Worm (Caenorhabditis elegans): ENCODE measurements around the gene kqt-3.

ce11 chrII:13711493-13712055 is 15.5 kb downstream of the kqt-3 start:
- TF ChIP-seq unc-62 (GFP tag; optimal IDR thresholded peaks at IDR 0.05) (no peak), unc-39 (tag; optimal IDR thresholded peaks at IDR 0.05) (no peak), mep-1 (tag; optimal IDR thresholded peaks at IDR 0.05) (no peak), nhr-237 (tag; optimal IDR thresholded peaks at IDR 0.05) (no peak), nhr-12 (tag; optimal IDR thresholded peaks at IDR 0.05) (no peak), nhr-76 (tag; optimal IDR thresholded peaks at IDR 0.05) (no peak), snpc-4 (tag; optimal IDR thresholded peaks at IDR 0.05) (no peak), sptf-1 (tag; optimal IDR thresholded peaks at IDR 0.05) (no peak), lin-13 (tag; optimal IDR thresholded peaks at IDR 0.05) (no peak), bed-3 (GFP tag; optimal IDR thresholded peaks at IDR 0.05) (no peak)
